Worm (Caenorhabditis elegans): ENCODE data around the gene snr-6.

The snr-6 gene

DNA sequence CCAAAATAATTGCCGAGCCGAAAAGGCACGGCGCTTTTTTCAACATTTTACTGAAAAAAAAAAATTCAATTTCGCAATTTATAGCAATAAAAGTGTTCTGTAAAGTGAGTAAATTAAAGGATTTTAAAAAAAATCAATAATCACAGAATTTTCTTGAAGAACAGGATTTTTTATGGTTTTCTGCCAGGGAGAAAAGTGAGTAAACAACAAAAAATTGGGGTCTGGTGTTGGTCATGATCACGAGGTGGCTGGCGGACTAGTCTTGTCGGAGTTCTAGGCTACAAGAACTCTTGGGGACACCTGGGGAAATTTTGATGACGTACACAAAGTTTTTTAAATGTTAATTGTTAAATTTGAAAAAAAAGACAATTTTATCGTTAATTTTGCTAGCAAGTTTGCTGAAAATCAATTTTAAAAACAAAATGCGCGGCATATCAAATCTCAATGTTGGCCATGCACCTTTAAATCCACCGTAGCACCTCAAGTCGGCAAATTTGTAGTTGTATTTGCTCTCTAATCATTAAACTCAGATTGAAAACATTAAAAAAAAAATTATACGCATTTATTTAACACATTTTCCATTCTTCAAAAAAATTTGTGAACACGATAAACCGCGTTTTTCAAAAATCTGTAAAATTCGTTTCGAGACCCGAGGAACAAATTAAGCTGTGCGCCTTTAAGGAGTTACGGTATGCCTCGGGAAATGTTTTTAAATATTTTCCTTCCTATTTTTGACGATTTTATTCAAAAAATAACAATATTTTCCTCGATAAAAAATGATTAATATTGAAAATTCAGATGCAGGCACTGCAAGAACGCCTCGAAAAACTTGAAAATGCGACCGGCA, 27.6 kb upstream of the snr-6 start, which contains the start of the genes scav-3 and Y49E10.21 (continued):
- TF ChIP-seq mdl-1 (tag; optimal IDR thresholded peaks at IDR 0.05): no peak
- TF ChIP-seq mab-5 (tag; optimal IDR thresholded peaks at IDR 0.05): no peak
- no peak for TF ChIP-seq nhr-25 (tag; optimal IDR thresholded peaks at IDR 0.05)
- no peak for TF ChIP-seq F13H6.1 (tag; optimal IDR thresholded peaks at IDR 0.05)
- TF ChIP-seq nhr-23 (tag; optimal IDR thresholded peaks at IDR 0.05): no peak
- no peak for TF ChIP-seq unc-39 (tag; optimal IDR thresholded peaks at IDR 0.05)
- TF ChIP-seq nhr-129 (tag; optimal IDR thresholded peaks at IDR 0.05): peak; percentile 44
- no peak for TF ChIP-seq ceh-82 (tag; optimal IDR thresholded peaks at IDR 0.05)

DNA sequence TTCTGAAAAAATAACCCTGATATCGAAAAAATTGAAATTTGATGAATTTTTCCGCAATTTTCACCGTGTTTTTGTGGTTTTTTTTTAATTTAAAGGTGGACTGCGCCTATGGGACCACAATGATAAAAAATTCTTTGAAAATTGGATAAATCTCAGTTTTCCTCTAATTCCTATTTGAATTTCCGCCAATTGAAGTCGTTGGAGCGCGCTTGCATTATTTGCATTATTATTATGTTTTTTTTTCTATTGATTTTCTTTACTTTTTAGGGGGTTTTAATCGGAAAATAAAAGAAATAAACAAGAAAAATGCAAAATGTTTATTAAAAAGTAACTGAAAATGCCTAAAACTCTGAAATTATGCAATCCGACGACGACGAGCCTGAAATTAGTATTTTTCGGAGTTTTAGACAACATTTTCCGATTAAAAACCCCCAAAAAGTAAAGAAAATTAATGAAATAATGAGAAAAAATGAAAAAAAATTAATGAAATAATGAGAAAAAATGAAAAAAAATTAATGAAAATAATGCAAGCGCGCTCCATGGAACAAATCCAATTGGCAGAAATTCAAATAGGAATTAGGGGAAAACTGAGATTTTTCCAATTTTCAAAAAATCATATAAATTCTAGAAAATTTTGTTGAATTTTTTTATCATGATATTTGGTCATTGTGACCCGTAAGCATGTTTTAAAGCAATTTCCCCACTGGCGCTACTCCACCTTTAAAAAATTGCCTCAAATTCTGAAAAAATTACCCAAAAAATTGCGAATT, 26.4 kb upstream of the snr-6 start:
- TF ChIP-seq dmd-4 (tag; optimal IDR thresholded peaks at IDR 0.05) (no peak), ztf-4 (tag; optimal IDR thresholded peaks at IDR 0.05) (peak; percentile 81), sma-9 (GFP tag; optimal IDR thresholded peaks at IDR 0.05) (no peak), sma-9 (tag; optimal IDR thresholded peaks at IDR 0.05) (no peak), ceh-82 (tag; optimal IDR thresholded peaks at IDR 0.05) (no peak), gmeb-1 (tag; optimal IDR thresholded peaks at IDR 0.05) (peak; percentile 25)

DNA sequence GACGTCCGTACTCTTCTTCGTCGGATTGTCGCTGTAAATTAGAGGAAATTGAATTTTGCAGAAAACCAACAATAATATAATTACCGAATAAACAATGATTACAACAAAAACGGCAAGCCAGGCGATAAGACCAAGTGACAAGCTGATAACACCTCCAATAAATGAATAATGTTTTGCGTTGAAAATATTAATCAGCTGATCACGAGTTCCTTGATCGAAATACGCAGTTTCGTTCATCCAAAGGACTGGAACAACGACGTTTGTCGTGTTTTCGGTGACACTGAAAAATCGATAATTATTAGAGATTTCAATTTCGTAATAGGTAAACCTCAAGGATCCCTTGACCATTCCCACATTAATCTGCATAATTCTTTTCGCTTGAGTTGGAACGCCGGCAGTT, 24.4 kb upstream of the snr-6 start:
- TF ChIP-seq lin-39 (tag; optimal IDR thresholded peaks at IDR 0.05): no peak
- peak; percentile 65 for TF ChIP-seq fos-1 (tag; optimal IDR thresholded peaks at IDR 0.05)

DNA sequence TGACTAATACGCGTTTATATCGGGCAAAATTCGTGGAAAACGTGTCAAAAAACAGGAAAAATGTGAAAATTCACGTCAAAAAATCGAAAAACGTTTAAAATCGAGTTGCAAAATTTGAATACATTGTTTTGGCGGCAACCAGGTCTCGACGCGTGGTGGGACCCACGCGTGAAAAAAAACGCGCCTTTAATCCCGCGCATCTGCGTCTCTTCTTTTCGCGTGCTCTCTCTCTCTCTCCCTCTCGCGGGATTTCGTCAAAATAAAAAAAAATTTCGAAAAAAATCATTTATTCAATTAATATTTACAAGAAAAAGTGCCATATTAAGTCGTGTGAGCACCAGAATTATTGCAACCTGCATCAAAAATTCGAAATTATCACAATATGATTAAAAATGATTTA, 23.9 kb upstream of the snr-6 start, which contains the start of gene ani-1:
Gene ani-1 (minus strand): TSS at position 61 of the 400 bp plus-strand sequence.
- no peak for TF ChIP-seq elt-3 (tag; optimal IDR thresholded peaks at IDR 0.05)
- TF ChIP-seq F13H6.1 (tag; optimal IDR thresholded peaks at IDR 0.05): peak; percentile 43
- peak; percentile 88 for TF ChIP-seq unc-55 (GFP tag; optimal IDR thresholded peaks at IDR 0.05)
- no peak for TF ChIP-seq alr-1 (tag; optimal IDR thresholded peaks at IDR 0.05)
- TF ChIP-seq crh-2 (tag; optimal IDR thresholded peaks at IDR 0.05): peak; percentile 53
- TF ChIP-seq nhr-21 (tag; optimal IDR thresholded peaks at IDR 0.05): peak; percentile 27
- TF ChIP-seq mbf-1 (tag; optimal IDR thresholded peaks at IDR 0.05): no peak
- no peak for TF ChIP-seq peb-1 (tag; optimal IDR thresholded peaks at IDR 0.05)
- peak; percentile 70 for TF ChIP-seq C34F6.9 (tag; optimal IDR thresholded peaks at IDR 0.05)
- TF ChIP-seq nhr-25 (tag; optimal IDR thresholded peaks at IDR 0.05): peak; percentile 67
- peak; percentile 75 for TF ChIP-seq sma-3 (GFP tag; optimal IDR thresholded peaks at IDR 0.05)
- TF ChIP-seq gmeb-1 (tag; optimal IDR thresholded peaks at IDR 0.05): peak; percentile 79
- peak; percentile 60 for TF ChIP-seq nhr-129 (tag; optimal IDR thresholded peaks at IDR 0.05)
- peak; percentile 34 for TF ChIP-seq sma-9 (GFP tag; optimal IDR thresholded peaks at IDR 0.05)
- no peak for TF ChIP-seq sma-9 (tag; optimal IDR thresholded peaks at IDR 0.05)
- peak; percentile 46 for TF ChIP-seq lin-11 (tag; optimal IDR thresholded peaks at IDR 0.05)
- no peak for TF ChIP-seq dmd-4 (tag; optimal IDR thresholded peaks at IDR 0.05)
- TF ChIP-seq snpc-4 (tag; optimal IDR thresholded peaks at IDR 0.05): peak; percentile 37
- TF ChIP-seq mab-5 (tag; optimal IDR thresholded peaks at IDR 0.05): peak; percentile 45
- peak; percentile 45 to 85 for TF ChIP-seq lsy-2 (tag; optimal IDR thresholded peaks at IDR 0.05)
- TF ChIP-seq R02D3.7 (tag; optimal IDR thresholded peaks at IDR 0.05): no peak
- TF ChIP-seq lin-13 (GFP tag; optimal IDR thresholded peaks at IDR 0.05): peak; percentile 82
- peak; percentile 50 for TF ChIP-seq blmp-1 (tag; optimal IDR thresholded peaks at IDR 0.05; ENCODE audit: insufficient read depth)

DNA sequence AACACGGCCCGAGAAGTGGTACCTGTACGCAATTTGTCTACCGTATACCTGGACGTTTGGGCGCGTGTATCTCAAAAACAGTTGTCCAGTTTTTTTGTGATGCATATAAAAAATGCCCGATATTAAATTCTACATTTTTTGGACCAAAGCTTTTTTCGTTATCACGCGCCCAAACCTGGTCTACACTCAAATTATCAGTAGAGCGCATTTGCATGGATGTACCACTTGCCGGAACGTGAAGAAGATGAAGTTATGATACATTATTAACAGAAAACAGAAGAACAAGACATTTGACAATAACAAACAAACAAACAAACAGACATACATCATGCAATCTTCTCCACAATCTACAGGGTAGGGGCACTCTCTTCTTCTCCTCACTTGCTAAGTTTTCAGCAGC, 18.1 kb upstream of the snr-6 start:
- peak in 1 of 2 experiments; percentile 18 for TF ChIP-seq lsy-2 (tag; optimal IDR thresholded peaks at IDR 0.05)

Measured in whole organism, L2 larva.